Worm (Caenorhabditis elegans) whole organism, late embryonic: ENCODE results near the gene pmpl-1.

Experiments used
- C38D4.7 ChIP-seq: fragments of 200-800 bp; sonication (Bioruptor generic); optimal IDR thresholded peaks from 2 replicates; lab custom pipeline; 2018; ENCODE audit warnings: mild to moderate bottlenecking, missing genetic modification characterization, moderate library complexity, missing compliant biosample characterization
- F13H6.1 ChIP-seq: sonication (generic microtip); optimal IDR thresholded peaks from 2 replicates; lab custom pipeline; 2016; ENCODE audit warnings: missing genetic modification characterization, missing compliant biosample characterization
- T23F11.4 ChIP-seq: fragments of 200-800 bp; sonication (Bioruptor generic); optimal IDR thresholded peaks from 2 replicates; lab custom pipeline; 2018; ENCODE audit warnings: mild to moderate bottlenecking, missing genetic modification characterization, missing compliant biosample characterization
- Y22D7AL.16 ChIP-seq: sonication (generic microtip); optimal IDR thresholded peaks from 2 replicates; lab custom pipeline; 2016; ENCODE audit warnings: missing genetic modification characterization, missing compliant biosample characterization
- ahr-1 ChIP-seq: sonication (generic microtip); optimal IDR thresholded peaks from 2 replicates; lab custom pipeline; 2016; ENCODE audit warnings: missing genetic modification characterization, missing compliant biosample characterization
- ama-1 ChIP-seq: fragments of 150-350 bp; optimal IDR thresholded peaks from 2 replicates; lab custom pipeline; 2014
- ceh-18 ChIP-seq: sonication (generic microtip); optimal IDR thresholded peaks from 2 replicates; lab custom pipeline; 2016; ENCODE audit warnings: missing genetic modification characterization, missing compliant biosample characterization
- ceh-2 ChIP-seq: sonication (generic microtip); optimal IDR thresholded peaks from 2 replicates; lab custom pipeline; 2016; ENCODE audit warnings: missing genotype, missing genetic modification characterization, missing compliant biosample characterization
- ceh-22 ChIP-seq: sonication (generic microtip); optimal IDR thresholded peaks from 2 replicates; lab custom pipeline; 2017; ENCODE audit warnings: missing biosample characterization, missing genetic modification characterization
- ceh-45 ChIP-seq: fragments of 200-800 bp; sonication (Bioruptor generic); IDR thresholded peaks from 2 replicates; pipeline ENCODE4 v1.3.6; 2022; ENCODE audit warnings: missing genetic modification reagents, missing genetic modification characterization, missing compliant biosample characterization
- che-1 ChIP-seq: sonication (generic microtip); optimal IDR thresholded peaks from 2 replicates; lab custom pipeline; 2016; ENCODE audit warnings: mild to moderate bottlenecking, missing genetic modification characterization, missing compliant biosample characterization
- dmd-4 ChIP-seq: sonication (generic microtip); optimal IDR thresholded peaks from 2 replicates; lab custom pipeline; 2016; ENCODE audit warnings: borderline replicate concordance, missing genetic modification characterization, missing compliant biosample characterization
- dve-1 ChIP-seq: sonication (generic microtip); optimal IDR thresholded peaks from 2 replicates; lab custom pipeline; 2017; ENCODE audit warnings: antibody characterized with exemption, mild to moderate bottlenecking, missing genetic modification characterization, missing compliant biosample characterization
- elt-4 ChIP-seq: sonication (generic microtip); optimal IDR thresholded peaks from 2 replicates; lab custom pipeline; 2016; ENCODE audit warnings: missing genetic modification characterization, missing compliant biosample characterization
- ets-4 ChIP-seq: sonication (generic microtip); optimal IDR thresholded peaks from 2 replicates; lab custom pipeline; 2016; ENCODE audit warnings: missing genetic modification characterization, missing compliant biosample characterization
- hlh-13 ChIP-seq: fragments of 200-800 bp; sonication (Bioruptor generic); optimal IDR thresholded peaks from 2 replicates; lab custom pipeline; 2018; ENCODE audit warnings: mild to moderate bottlenecking, missing genetic modification characterization, missing compliant biosample characterization
- hlh-15 ChIP-seq: sonication (generic microtip); optimal IDR thresholded peaks from 2 replicates; lab custom pipeline; 2016; ENCODE audit warnings: missing genetic modification characterization, missing compliant biosample characterization
- hlh-30 ChIP-seq: sonication (generic microtip); optimal IDR thresholded peaks from 2 replicates; lab custom pipeline; 2017; ENCODE audit warnings: antibody characterized with exemption, missing genetic modification characterization, missing compliant biosample characterization; ENCODE audit not compliant: insufficient read depth
- madf-2 ChIP-seq: sonication (generic microtip); optimal IDR thresholded peaks from 2 replicates; lab custom pipeline; 2017; ENCODE audit warnings: missing genetic modification characterization, missing compliant biosample characterization
- mec-3 ChIP-seq: sonication (generic microtip); optimal IDR thresholded peaks from 2 replicates; lab custom pipeline; 2016; ENCODE audit warnings: borderline replicate concordance, missing genetic modification characterization, missing compliant biosample characterization
- nfya-1 ChIP-seq: sonication (generic microtip); optimal IDR thresholded peaks from 2 replicates; lab custom pipeline; 2017; ENCODE audit warnings: missing genetic modification characterization, mild to moderate bottlenecking, missing compliant biosample characterization, antibody characterized with exemption, moderate library complexity
- npax-4 ChIP-seq: sonication (generic microtip); optimal IDR thresholded peaks from 2 replicates; lab custom pipeline; 2016; ENCODE audit warnings: missing genetic modification characterization, missing compliant biosample characterization
- odd-2 ChIP-seq: sonication (generic microtip); optimal IDR thresholded peaks from 2 replicates; lab custom pipeline; 2017; ENCODE audit warnings: antibody characterized with exemption, mild to moderate bottlenecking, missing genetic modification characterization, missing compliant biosample characterization
- pag-3 ChIP-seq: sonication (generic microtip); optimal IDR thresholded peaks from 2 replicates; lab custom pipeline; 2016; ENCODE audit warnings: missing compliant biosample characterization, missing genetic modification characterization, borderline replicate concordance
- pat-9 ChIP-seq: fragments of 200-800 bp; sonication (Bioruptor generic); optimal IDR thresholded peaks from 2 replicates; lab custom pipeline; 2018; ENCODE audit warnings: mild to moderate bottlenecking, missing genetic modification characterization, moderate library complexity, missing compliant biosample characterization
- pax-1 ChIP-seq: fragments of 150-350 bp; optimal IDR thresholded peaks from 2 replicates; lab custom pipeline; 2014; ENCODE audit warnings: missing biosample characterization, missing genetic modification characterization
- pha-2 ChIP-seq: sonication (generic microtip); optimal IDR thresholded peaks from 2 replicates; lab custom pipeline; 2017; ENCODE audit warnings: mild to moderate bottlenecking, missing genetic modification characterization, missing compliant biosample characterization
- sdc-2 ChIP-seq: sonication (generic microtip); optimal IDR thresholded peaks from 2 replicates; lab custom pipeline; 2016; ENCODE audit warnings: missing genotype, missing genetic modification characterization, missing compliant biosample characterization
- sox-2 ChIP-seq: fragments of 200-800 bp; sonication (Bioruptor generic); IDR thresholded peaks from 2 replicates; pipeline ENCODE4 v1.3.6; 2022; ENCODE audit warnings: missing genetic modification reagents, missing genetic modification characterization, missing compliant biosample characterization
- sox-4 ChIP-seq: sonication (generic microtip); optimal IDR thresholded peaks from 2 replicates; lab custom pipeline; 2017; ENCODE audit warnings: mild to moderate bottlenecking, missing genetic modification characterization, inconsistent platforms, missing compliant biosample characterization
- syd-9 ChIP-seq: sonication (generic microtip); optimal IDR thresholded peaks from 2 replicates; lab custom pipeline; 2016; ENCODE audit warnings: mild to moderate bottlenecking, missing genetic modification characterization, moderate library complexity, missing compliant biosample characterization
- tbx-2 ChIP-seq: sonication (generic microtip); optimal IDR thresholded peaks from 2 replicates; lab custom pipeline; 2016; ENCODE audit warnings: missing genetic modification characterization, missing compliant biosample characterization
- tbx-7 ChIP-seq: sonication (generic microtip); optimal IDR thresholded peaks from 2 replicates; lab custom pipeline; 2016; ENCODE audit warnings: missing genotype, missing genetic modification characterization, missing compliant biosample characterization
- unc-3 ChIP-seq, 2 experiments: fragments of 200-800 bp in 1 of 2; sonication (Bioruptor generic) in 1 of 2; sonication (generic microtip) in 1 of 2; conservative IDR thresholded peaks in 1 of 2; optimal IDR thresholded peaks in 1 of 2; 2 replicates each; pipeline versions ENCODE4 v1.3.6 to Lab custom; 2016 to 2022; ENCODE audit warnings: missing compliant biosample characterization in 2 of 2, missing genetic modification characterization in 2 of 2, missing genetic modification reagents in 1 of 2
- unc-42 ChIP-seq: sonication (generic microtip); optimal IDR thresholded peaks from 2 replicates; lab custom pipeline; 2016; ENCODE audit warnings: missing genotype, missing genetic modification characterization, missing compliant biosample characterization
- unc-55 ChIP-seq: sonication (generic microtip); optimal IDR thresholded peaks from 2 replicates; lab custom pipeline; 2017; ENCODE audit warnings: missing biosample characterization, missing genetic modification reagents, missing genetic modification characterization

The pmpl-1 gene

ce11 chrX:3787431-3788076 lies at the start of gene pmpl-1:
TSS of gene pmpl-1 (plus strand) at chrX:3788026.
- peak; percentile 70 for TF ChIP-seq hlh-30
- peak; percentile 58 for TF ChIP-seq unc-55 (GFP tag; lab: Kevin White, UChicago)
- TF ChIP-seq mec-3 (tag; lab: Kevin White, UChicago): no peak
- no peak for TF ChIP-seq tbx-7 (tag; lab: Kevin White, UChicago)
- peak; percentile 21 for TF ChIP-seq sdc-2 (tag; lab: Kevin White, UChicago)
- peak; percentile 52 for TF ChIP-seq tbx-2 (tag; lab: Kevin White, UChicago)
- no peak for TF ChIP-seq hlh-15 (tag; lab: Kevin White, UChicago)
- TF ChIP-seq ceh-18 (tag; lab: Kevin White, UChicago): peak; percentile 35
- TF ChIP-seq unc-42: peak; percentile 9

DNA sequence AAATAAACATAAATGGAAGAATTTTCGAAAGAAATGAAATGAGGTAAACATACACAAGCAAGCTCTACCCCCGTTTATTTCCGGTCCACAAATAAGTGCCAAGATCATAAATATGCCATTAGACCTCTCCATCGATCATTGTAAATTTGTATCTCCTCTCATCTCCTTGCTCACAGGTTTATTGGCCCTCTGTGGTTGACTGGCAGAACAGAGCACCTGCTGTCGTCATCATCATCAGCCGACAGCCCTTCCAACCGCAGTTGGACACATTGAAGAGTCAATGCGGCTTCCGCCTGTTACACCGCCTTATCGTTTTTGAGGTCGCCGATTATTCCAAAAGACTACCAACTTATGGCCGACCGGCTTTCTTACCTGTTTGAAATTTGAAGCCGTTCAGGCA lies 49.2 kb upstream of the pmpl-1 start:
- TF ChIP-seq unc-55 (GFP tag; lab: Kevin White, UChicago) (peak; percentile 47), syd-9 (tag; lab: Kevin White, UChicago) (no peak)

DNA sequence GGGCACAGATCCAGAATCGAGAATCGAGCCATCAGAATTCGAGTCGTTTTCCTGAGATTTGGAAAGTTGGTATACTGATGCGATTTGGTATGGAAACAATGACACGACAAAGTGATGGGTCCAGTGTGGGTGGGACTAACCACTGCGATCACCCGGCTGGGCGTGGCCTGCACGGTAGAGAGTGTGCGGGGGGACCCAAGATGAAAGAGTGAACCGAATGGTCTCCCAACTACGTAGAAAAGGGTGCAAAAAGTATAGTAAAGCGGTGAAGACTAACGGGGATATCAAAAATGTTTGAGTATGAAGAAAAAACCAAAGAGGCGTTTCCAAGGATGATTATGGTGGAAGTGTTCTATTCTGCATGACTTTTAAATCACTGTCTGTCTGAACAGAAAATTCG lies 45.6 kb upstream of the pmpl-1 start, which contains the start of gene fkh-2:
Gene fkh-2 (minus strand): TSS at position 101 of the 400 bp plus-strand sequence.
- no peak for TF ChIP-seq pha-2
- no peak for TF ChIP-seq unc-42
- no peak for TF ChIP-seq syd-9 (tag; lab: Kevin White, UChicago)
- no peak for TF ChIP-seq ceh-2
- TF ChIP-seq unc-3 (GFP tag; conservative IDR thresholded peaks at IDR 0.05; lab: Robert Waterston, UW): no peak
- TF ChIP-seq unc-3 (tag; optimal IDR thresholded peaks at IDR 0.05; lab: Kevin White, UChicago): no peak
- TF ChIP-seq pag-3: no peak
- TF ChIP-seq ceh-45 (GFP tag; lab: Robert Waterston, UW): no peak
- TF ChIP-seq odd-2: no peak
- TF ChIP-seq hlh-13 (GFP tag; lab: Kevin White, UChicago): no peak
- TF ChIP-seq nfya-1 (tag; lab: Kevin White, UChicago): no peak

DNA sequence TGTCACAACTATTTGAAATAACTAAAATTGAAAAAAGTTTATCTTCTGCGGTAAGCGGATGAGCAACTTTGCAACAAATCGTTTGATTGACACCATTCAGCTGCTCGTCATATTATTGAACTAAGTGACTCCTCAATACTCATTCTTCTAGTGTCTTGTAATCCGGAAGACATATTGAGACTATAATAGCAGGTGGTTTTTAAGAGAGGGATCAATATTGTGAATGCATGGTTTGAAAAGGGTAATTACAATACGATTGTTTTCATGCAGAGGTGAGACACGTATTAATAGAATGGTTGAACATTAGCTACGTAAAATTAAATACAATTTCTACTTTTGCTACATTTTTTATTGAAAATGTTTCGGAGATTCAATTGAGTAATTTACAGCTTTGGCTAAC lies 44.6 kb upstream of the pmpl-1 start:
- no peak for TF ChIP-seq F13H6.1
- no peak for TF ChIP-seq che-1 (tag; lab: Kevin White, UChicago)
- TF ChIP-seq unc-42: no peak
- no peak for TF ChIP-seq dve-1 (tag; lab: Kevin White, UChicago)
- no peak for TF ChIP-seq ceh-18 (tag; lab: Kevin White, UChicago)
- TF ChIP-seq Y22D7AL.16 (tag; lab: Kevin White, UChicago): no peak
- TF ChIP-seq C38D4.7 (GFP tag; lab: Kevin White, UChicago): no peak

ce11 chrX:3751370-3751769 lies 36.5 kb upstream of the pmpl-1 start:
- TF ChIP-seq Y22D7AL.16 (tag; lab: Kevin White, UChicago) (no peak), sox-2 (GFP tag; lab: Robert Waterston, UW) (no peak), unc-42 (no peak), ceh-22 (no peak), T23F11.4 (GFP tag; lab: Kevin White, UChicago) (no peak), ahr-1 (tag; lab: Kevin White, UChicago) (no peak), pat-9 (tag; lab: Kevin White, UChicago) (no peak), ama-1 (lab: Kevin White, UChicago) (no peak), npax-4 (tag; lab: Kevin White, UChicago) (no peak), F13H6.1 (no peak), pax-1 (tag; lab: Kevin White, UChicago) (no peak)

- TF ChIP-seq elt-4 (tag; lab: Kevin White, UChicago) (no peak), dmd-4 (tag; lab: Kevin White, UChicago) (no peak), unc-42 (no peak), ets-4 (no peak), sox-4 (no peak), mec-3 (tag; lab: Kevin White, UChicago) (no peak), ceh-45 (GFP tag; lab: Robert Waterston, UW) (no peak), madf-2 (no peak)
These were observed 35.4 kb upstream of the pmpl-1 start for ce11 chrX:3752443-3752842.
